Worm (Caenorhabditis elegans): ENCODE measurements around the gene B0303.7.

The B0303.7 gene

ce11 chrIII:8684421-8684820 lies 9.0 kb upstream of the B0303.7 start, which contains the start of gene anmt-1:
Gene anmt-1 (plus strand): TSS chrIII:8684808.
- TF ChIP-seq ces-1 (GFP tag; optimal IDR thresholded peaks at IDR 0.05) (no peak), elt-1 (tag; optimal IDR thresholded peaks at IDR 0.05; ENCODE audit: borderline replicate concordance, insufficient read depth) (no peak), unc-120 (tag; optimal IDR thresholded peaks at IDR 0.05; ENCODE audit: poor library complexity, severe bottlenecking) (peak; percentile 52), unc-62 (GFP tag; optimal IDR thresholded peaks at IDR 0.05) (peak; percentile 42), hlh-1 (tag; optimal IDR thresholded peaks at IDR 0.05) (peak; percentile 61), bed-3 (GFP tag; optimal IDR thresholded peaks at IDR 0.05) (no peak), lin-13 (tag; optimal IDR thresholded peaks at IDR 0.05) (no peak)

- TF ChIP-seq snpc-4 (tag; optimal IDR thresholded peaks at IDR 0.05) = no peak
- no peak for TF ChIP-seq nhr-76 (tag; optimal IDR thresholded peaks at IDR 0.05)
- TF ChIP-seq lin-13 (tag; optimal IDR thresholded peaks at IDR 0.05) = no peak
- no peak for TF ChIP-seq cnd-1 (tag; optimal IDR thresholded peaks at IDR 0.05)
- TF ChIP-seq unc-120 (tag; optimal IDR thresholded peaks at IDR 0.05; ENCODE audit: poor library complexity, severe bottlenecking) = no peak
- TF ChIP-seq lin-32 (GFP tag; optimal IDR thresholded peaks at IDR 0.05) = no peak
- TF ChIP-seq M03D4.4 (tag; optimal IDR thresholded peaks at IDR 0.05) = no peak
- TF ChIP-seq mls-2 (tag; optimal IDR thresholded peaks at IDR 0.05) = no peak
- TF ChIP-seq ztf-11 (tag; optimal IDR thresholded peaks at IDR 0.05) = no peak
- no peak for TF ChIP-seq mep-1 (tag; optimal IDR thresholded peaks at IDR 0.05)
- TF ChIP-seq mab-5 (tag; optimal IDR thresholded peaks at IDR 0.05) = no peak
- no peak for TF ChIP-seq nhr-2 (tag; optimal IDR thresholded peaks at IDR 0.05)
- TF ChIP-seq drap-1 (GFP tag; optimal IDR thresholded peaks at IDR 0.05) = no peak
- TF ChIP-seq zip-8 (tag; optimal IDR thresholded peaks at IDR 0.05) = no peak
- no peak for TF ChIP-seq tbx-8 (GFP tag; optimal IDR thresholded peaks at IDR 0.05)
- no peak for TF ChIP-seq pha-4 (tag; optimal IDR thresholded peaks at IDR 0.05)
- TF ChIP-seq ces-1 (GFP tag; optimal IDR thresholded peaks at IDR 0.05) = no peak
Observed at ce11 chrIII:8685590-8686240, 7.7 kb upstream of the B0303.7 start.

- TF ChIP-seq nhr-76 (tag; optimal IDR thresholded peaks at IDR 0.05) (no peak), lin-13 (tag; optimal IDR thresholded peaks at IDR 0.05) (no peak), snpc-4 (tag; optimal IDR thresholded peaks at IDR 0.05) (no peak), hlh-1 (tag; optimal IDR thresholded peaks at IDR 0.05) (no peak), unc-39 (tag; optimal IDR thresholded peaks at IDR 0.05) (no peak), ham-2 (GFP tag; optimal IDR thresholded peaks at IDR 0.05) (no peak), flh-1 (GFP tag; optimal IDR thresholded peaks at IDR 0.05) (no peak), ceh-43 (GFP tag; optimal IDR thresholded peaks at IDR 0.05) (no peak), nhr-2 (tag; optimal IDR thresholded peaks at IDR 0.05) (no peak), ceh-39 (tag; optimal IDR thresholded peaks at IDR 0.05) (no peak), unc-120 (tag; optimal IDR thresholded peaks at IDR 0.05; ENCODE audit: poor library complexity, severe bottlenecking) (no peak), nhr-28 (tag; optimal IDR thresholded peaks at IDR 0.05) (no peak), nhr-237 (tag; optimal IDR thresholded peaks at IDR 0.05) (no peak), M03D4.4 (tag; optimal IDR thresholded peaks at IDR 0.05) (no peak), elt-1 (tag; optimal IDR thresholded peaks at IDR 0.05; ENCODE audit: borderline replicate concordance, insufficient read depth) (no peak), mls-2 (tag; optimal IDR thresholded peaks at IDR 0.05) (no peak), unc-62 (GFP tag; optimal IDR thresholded peaks at IDR 0.05) (no peak), ceh-83 (GFP tag; optimal IDR thresholded peaks at IDR 0.05) (no peak)
Observed at ce11 chrIII:8688438-8688946, 4.9 kb upstream of the B0303.7 start, which contains the start of gene hadb-1. Gene hadb-1 (minus strand): TSS chrIII:8688488.

- TF ChIP-seq ceh-83 (GFP tag; optimal IDR thresholded peaks at IDR 0.05) (no peak), drap-1 (GFP tag; optimal IDR thresholded peaks at IDR 0.05) (no peak), cnd-1 (tag; optimal IDR thresholded peaks at IDR 0.05) (no peak), tbx-8 (GFP tag; optimal IDR thresholded peaks at IDR 0.05) (no peak), unc-62 (GFP tag; optimal IDR thresholded peaks at IDR 0.05) (no peak), lsy-2 (tag; optimal IDR thresholded peaks at IDR 0.05) (no peak), elt-1 (tag; optimal IDR thresholded peaks at IDR 0.05; ENCODE audit: borderline replicate concordance, insufficient read depth) (no peak), nhr-76 (tag; optimal IDR thresholded peaks at IDR 0.05) (no peak), mab-5 (tag; optimal IDR thresholded peaks at IDR 0.05) (no peak), pha-4 (tag; optimal IDR thresholded peaks at IDR 0.05) (no peak), ces-1 (GFP tag; optimal IDR thresholded peaks at IDR 0.05) (no peak), blmp-1 (tag; optimal IDR thresholded peaks at IDR 0.05) (no peak), ham-2 (GFP tag; optimal IDR thresholded peaks at IDR 0.05) (no peak), lin-13 (tag; optimal IDR thresholded peaks at IDR 0.05) (no peak), M03D4.4 (tag; optimal IDR thresholded peaks at IDR 0.05) (no peak), ceh-43 (GFP tag; optimal IDR thresholded peaks at IDR 0.05) (no peak), mls-2 (tag; optimal IDR thresholded peaks at IDR 0.05) (no peak), sptf-1 (tag; optimal IDR thresholded peaks at IDR 0.05) (no peak)
Observed at ce11 chrIII:8689143-8689542, 4.3 kb upstream of the B0303.7 start.
